Fruit fly (Drosophila melanogaster): ENCODE data around the gene Lkb1.

The Lkb1 gene

DNA sequence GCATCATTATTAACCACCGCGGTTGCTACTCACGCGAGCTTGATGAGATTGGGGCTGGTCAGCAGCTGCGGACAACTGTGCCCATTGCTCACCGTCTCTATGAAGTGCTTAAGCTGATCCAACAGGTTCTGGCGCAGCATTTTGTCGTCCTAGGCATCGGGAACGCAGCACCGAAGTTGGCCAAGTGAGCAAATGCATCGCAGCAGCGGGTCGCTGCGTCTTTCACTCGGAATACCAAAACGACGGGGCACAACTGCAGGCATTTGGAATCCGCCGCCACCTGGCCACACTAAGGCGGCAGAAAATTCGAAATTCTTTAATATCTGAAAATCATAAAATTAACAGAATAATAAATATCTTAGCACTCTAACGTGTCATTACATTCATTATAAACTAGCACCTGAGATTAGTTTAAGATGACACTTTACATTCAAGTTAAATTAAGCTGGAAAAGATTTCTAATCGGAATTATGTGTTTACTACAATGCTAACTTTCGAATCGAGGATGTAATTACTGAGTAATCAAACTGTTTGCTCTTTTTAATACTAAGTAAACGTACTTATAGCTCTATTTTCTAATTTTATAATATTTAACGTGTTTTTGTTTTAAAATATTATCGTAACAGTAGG is 6.8 kb downstream of the Lkb1 start (continued):
- TF ChIP-seq knrl (GFP tag; IDR thresholded peaks at IDR 0.05; ENCODE audit: partially characterized antibody) (0 out of 3 replicates have a peak, but pooled peaks have one; percentile 21), CG33213 (GFP tag; optimal IDR thresholded peaks at IDR 0.05) (peak; percentile 40), CG10565 (GFP tag; optimal IDR thresholded peaks at IDR 0.05) (no peak), CG18599 (GFP tag; optimal IDR thresholded peaks at IDR 0.05) (no peak), pnt (GFP tag; optimal IDR thresholded peaks at IDR 0.05) (no peak), Ets65A (GFP tag) (peak; percentile 71), Hr78 (GFP tag; optimal IDR thresholded peaks at IDR 0.05) (no peak), HLH54F (GFP tag; optimal IDR thresholded peaks at IDR 0.05) (no peak), kah (GFP tag; optimal IDR thresholded peaks at IDR 0.05) (no peak), HmgZ (tag; optimal IDR thresholded peaks at IDR 0.05) (no peak), slp2 (GFP tag; optimal IDR thresholded peaks at IDR 0.05) (no peak), CG6175 (GFP tag; IDR thresholded peaks at IDR 0.05) (no peak), HmgD (GFP tag; optimal IDR thresholded peaks at IDR 0.05) (peak; percentile 15), CG6683 (GFP tag; optimal IDR thresholded peaks at IDR 0.05) (no peak), cas (GFP tag; IDR thresholded peaks at IDR 0.05) (no peak), gfzf (GFP tag; optimal IDR thresholded peaks at IDR 0.05) (peak; percentile 86), tna (GFP tag; IDR thresholded peaks at IDR 0.05; ENCODE audit: partially characterized antibody) (0 out of 2 replicates have a peak, but pooled peaks have one; percentile 31), H2.0 (GFP tag; IDR thresholded peaks at IDR 0.05) (no peak), Dfd (GFP tag; optimal IDR thresholded peaks at IDR 0.05) (no peak), CG1024 (GFP tag; IDR thresholded peaks at IDR 0.05) (no peak), Med (GFP tag) (peak; percentile 70), Bteb2 (GFP tag; optimal IDR thresholded peaks at IDR 0.05) (no peak), oc (tag; optimal IDR thresholded peaks at IDR 0.05) (no peak), pros (GFP tag; optimal IDR thresholded peaks at IDR 0.05) (no peak), CG10267 (tag; optimal IDR thresholded peaks at IDR 0.05) (no peak), Dref (GFP tag; IDR thresholded peaks at IDR 0.05) (no peak), CG1603 (tag; optimal IDR thresholded peaks at IDR 0.05) (peak; percentile 41), fd64A (GFP tag; optimal IDR thresholded peaks at IDR 0.05) (no peak), amos (GFP tag; IDR thresholded peaks at IDR 0.05; ENCODE audit: partially characterized antibody) (no peak), CG11560 (tag; IDR thresholded peaks at IDR 0.05) (no peak), Dp (GFP tag; optimal IDR thresholded peaks at IDR 0.05) (peak; percentile 89), Taf1 (GFP tag; IDR thresholded peaks at IDR 0.05) (no peak), pzg (GFP tag; optimal IDR thresholded peaks at IDR 0.05) (peak; percentile 63), sens-2 (GFP tag; IDR thresholded peaks at IDR 0.05) (no peak), Adf1 (GFP tag; IDR thresholded peaks at IDR 0.05) (no peak), slbo (GFP tag; IDR thresholded peaks at IDR 0.05) (0 out of 2 replicates have a peak, but pooled peaks have one; percentile 14), ab (GFP tag; optimal IDR thresholded peaks at IDR 0.05) (no peak), ci (GFP tag; IDR thresholded peaks at IDR 0.05) (peak; percentile 41; the same call in 1 of the 3 replicates), Tbp (GFP tag; optimal IDR thresholded peaks at IDR 0.05) (no peak), CG16863 (GFP tag; optimal IDR thresholded peaks at IDR 0.05) (no peak), Vsx1 (GFP tag; optimal IDR thresholded peaks at IDR 0.05) (no peak), CG17829 (tag; optimal IDR thresholded peaks at IDR 0.05) (peak; percentile 10), CG8924 (tag; optimal IDR thresholded peaks at IDR 0.05) (no peak), MESR4 (GFP tag; optimal IDR thresholded peaks at IDR 0.05) (peak; percentile 99), CG17802 (tag; optimal IDR thresholded peaks at IDR 0.05) (no peak), gro (GFP tag; optimal IDR thresholded peaks at IDR 0.05) (no peak), CG2120 (GFP tag; optimal IDR thresholded peaks at IDR 0.05) (no peak), twi (tag; optimal IDR thresholded peaks at IDR 0.05) (no peak), CG2875 (GFP tag; optimal IDR thresholded peaks at IDR 0.05) (no peak), Rfx (GFP tag; IDR thresholded peaks at IDR 0.05) (no peak; the same call in 1 of the 2 replicates)

Data from whole organism, embryonic.